Fruit fly (Drosophila melanogaster) whole organism, embryonic: Measurements from ENCODE around the gene CG34303.
A peak's percentile ranks its signal among the peaks of the same experiment; 100 is the strongest.

ENCODE experiments used
- Atf-2 ChIP-seq: fragments of 200-800 bp; sonication (Bioruptor generic); optimal IDR thresholded peaks from 2 replicates; lab custom pipeline; 2016; ENCODE audit warnings: missing biosample characterization, missing genetic modification characterization
- Blimp-1 ChIP-seq: fragments of 200-800 bp; sonication (Bioruptor generic); optimal IDR thresholded peaks from 3 replicates; lab custom pipeline; 2018; ENCODE audit warnings: missing biosample characterization, missing genetic modification characterization, mild to moderate bottlenecking, moderate library complexity, missing genetic modification reagents
- CG10543 ChIP-seq: fragments of 200-800 bp; sonication (Bioruptor generic); optimal IDR thresholded peaks from 3 replicates; lab custom pipeline; 2017; ENCODE audit warnings: missing biosample characterization, mild to moderate bottlenecking, missing genetic modification characterization, moderate library complexity
- CG11723 ChIP-seq: fragments of 200-800 bp; sonication (Bioruptor generic); optimal IDR thresholded peaks from 2 replicates; lab custom pipeline; 2017; ENCODE audit warnings: missing biosample characterization, mild to moderate bottlenecking, missing genetic modification characterization
- CG12071 ChIP-seq: fragments of 200-800 bp; sonication (Bioruptor generic); optimal IDR thresholded peaks from 3 replicates; lab custom pipeline; 2018; ENCODE audit warnings: missing biosample characterization, mild to moderate bottlenecking, missing genetic modification characterization
- CG12236 ChIP-seq: fragments of 200-800 bp; sonication (Bioruptor generic); optimal IDR thresholded peaks from 2 replicates; lab custom pipeline; 2016; ENCODE audit warnings: missing biosample characterization, missing genetic modification characterization
- CG13287 ChIP-seq: fragments of 200-800 bp; sonication (Bioruptor generic); IDR thresholded peaks from 2 replicates; pipeline ENCODE4 v1.3.6; 2022; ENCODE audit warnings: missing biosample characterization, missing genetic modification characterization; ENCODE audit not compliant: partially characterized antibody
- CG13894 ChIP-seq: fragments of 200-800 bp; sonication (Bioruptor generic); optimal IDR thresholded peaks from 3 replicates; lab custom pipeline; 2018; ENCODE audit warnings: missing biosample characterization, mild to moderate bottlenecking, missing genetic modification characterization, moderate library complexity
- CG2202 ChIP-seq: fragments of 200-800 bp; sonication (Bioruptor generic); optimal IDR thresholded peaks from 2 replicates; lab custom pipeline; 2018; ENCODE audit warnings: missing biosample characterization, mild to moderate bottlenecking, missing genetic modification characterization
- CG4730 ChIP-seq: fragments of 200-800 bp; sonication (Bioruptor generic); IDR thresholded peaks from 2 replicates; pipeline ENCODE4 v1.3.6; 2022; ENCODE audit warnings: missing biosample characterization, missing genetic modification characterization
- CG6813 ChIP-seq: fragments of 200-800 bp; sonication (Bioruptor generic); optimal IDR thresholded peaks from 2 replicates; lab custom pipeline; 2017; ENCODE audit warnings: missing biosample characterization, missing genetic modification characterization, mild to moderate bottlenecking, moderate library complexity, missing genetic modification reagents
- CG7928 ChIP-seq: fragments of 200-800 bp; sonication (Bioruptor generic); optimal IDR thresholded peaks from 2 replicates; lab custom pipeline; 2017; ENCODE audit warnings: missing biosample characterization, mild to moderate bottlenecking, missing genetic modification characterization
- CG9727 ChIP-seq: fragments of 200-800 bp; sonication (Bioruptor generic); optimal IDR thresholded peaks from 3 replicates; lab custom pipeline; 2017; ENCODE audit warnings: missing biosample characterization, mild to moderate bottlenecking, missing genetic modification characterization
- Fer1 ChIP-seq: fragments of 200-800 bp; sonication (Bioruptor generic); optimal IDR thresholded peaks from 2 replicates; lab custom pipeline; 2017; ENCODE audit warnings: missing biosample characterization, mild to moderate bottlenecking, missing genetic modification characterization
- Gug ChIP-seq: fragments of 200-800 bp; sonication (Bioruptor generic); IDR thresholded peaks from 4 replicates; pipeline ENCODE4 v1.3.6; 2022; ENCODE audit warnings: missing biosample characterization, missing genetic modification characterization
- H15 ChIP-seq: fragments of 200-800 bp; sonication (Bioruptor generic); IDR thresholded peaks from 3 replicates; pipeline ENCODE4 v1.3.6; 2022; ENCODE audit warnings: missing biosample characterization, missing genetic modification characterization
- HLH4C ChIP-seq: fragments of 200-800 bp; sonication (Bioruptor generic); IDR thresholded peaks from 3 replicates; pipeline ENCODE4 v1.3.6; 2022; ENCODE audit warnings: missing biosample characterization, missing genetic modification characterization; ENCODE audit not compliant: partially characterized antibody
- Jarid2 ChIP-seq: fragments of 200-800 bp; sonication (Bioruptor generic); optimal IDR thresholded peaks from 3 replicates; lab custom pipeline; 2017; ENCODE audit warnings: mild to moderate bottlenecking, missing biosample characterization, missing genetic modification reagents, missing genetic modification characterization
- Kr ChIP-seq: fragments of 200-800 bp; sonication (Bioruptor generic); optimal IDR thresholded peaks from 2 replicates; lab custom pipeline; 2017; ENCODE audit warnings: missing biosample characterization, mild to moderate bottlenecking, missing genetic modification characterization
- Myb ChIP-seq: fragments of 200-800 bp; sonication (Bioruptor generic); optimal IDR thresholded peaks from 2 replicates; lab custom pipeline; 2016; ENCODE audit warnings: missing biosample characterization, missing genetic modification characterization
- NFAT ChIP-seq: fragments of 200-800 bp; sonication (Bioruptor generic); IDR thresholded peaks from 2 replicates; pipeline ENCODE4 v1.3.6; 2022; ENCODE audit warnings: missing biosample characterization, missing genetic modification characterization
- Nf-YB ChIP-seq: fragments of 200-800 bp; sonication (Bioruptor generic); optimal IDR thresholded peaks from 3 replicates; lab custom pipeline; 2019; ENCODE audit warnings: missing biosample characterization, mild to moderate bottlenecking, missing genetic modification characterization, moderate library complexity
- NfI ChIP-seq: fragments of 200-800 bp; sonication (Bioruptor generic); optimal IDR thresholded peaks from 3 replicates; lab custom pipeline; 2018; ENCODE audit warnings: missing biosample characterization, mild to moderate bottlenecking, missing genetic modification characterization, moderate library complexity
- Oli ChIP-seq: fragments of 200-800 bp; sonication (Bioruptor generic); optimal IDR thresholded peaks from 2 replicates; lab custom pipeline; 2018; ENCODE audit warnings: missing biosample characterization, mild to moderate bottlenecking, missing genetic modification characterization, moderate library complexity
- PHDP ChIP-seq: fragments of 200-800 bp; sonication (Bioruptor generic); optimal IDR thresholded peaks from 3 replicates; lab custom pipeline; 2018; ENCODE audit warnings: missing biosample characterization, mild to moderate bottlenecking, missing genetic modification characterization, moderate library complexity
- Trl ChIP-seq, 3 experiments: fragments of >200 bp in 2 of 3; fragments of 200-800 bp in 1 of 3; sonication (Bioruptor generic) in 1 of 3; optimal IDR thresholded peaks; 2 replicates in 1 of 3; 3 replicates in 2 of 3; lab custom pipeline; 2016 to 2017; ENCODE audit warnings: missing biosample characterization in 1 of 3, missing genetic modification characterization in 1 of 3
- Vsx1 ChIP-seq: fragments of 200-800 bp; sonication (Bioruptor generic); optimal IDR thresholded peaks from 2 replicates; lab custom pipeline; 2017; ENCODE audit warnings: missing biosample characterization, mild to moderate bottlenecking, missing genetic modification characterization, missing genetic modification reagents
- aop ChIP-seq: fragments of 200-800 bp; sonication (Bioruptor generic); IDR thresholded peaks from 2 replicates; pipeline ENCODE4 v1.3.6; 2022; ENCODE audit warnings: missing biosample characterization, missing genetic modification characterization
- bcd ChIP-seq: fragments of 200-800 bp; sonication (Bioruptor generic); optimal IDR thresholded peaks from 2 replicates; lab custom pipeline; 2017; ENCODE audit warnings: missing biosample characterization, mild to moderate bottlenecking, missing genetic modification characterization
- cad ChIP-seq: fragments of >200 bp; optimal IDR thresholded peaks from 2 replicates; lab custom pipeline; 2017; ENCODE audit warnings: missing biosample characterization, missing genetic modification characterization
- caup ChIP-seq: fragments of 200-800 bp; sonication (Bioruptor generic); optimal IDR thresholded peaks from 3 replicates; lab custom pipeline; 2017; ENCODE audit warnings: missing biosample characterization, mild to moderate bottlenecking, missing genetic modification characterization, moderate library complexity; ENCODE audit not compliant: severe bottlenecking
- cg ChIP-seq: fragments of 200-800 bp; sonication (Bioruptor generic); optimal IDR thresholded peaks from 3 replicates; lab custom pipeline; 2019; ENCODE audit warnings: missing biosample characterization, mild to moderate bottlenecking, missing genetic modification characterization, moderate library complexity
- chinmo ChIP-seq: fragments of 200-800 bp; sonication (Bioruptor generic); IDR thresholded peaks from 4 replicates; pipeline ENCODE4 v1.3.6; 2022; ENCODE audit warnings: missing biosample characterization, missing genetic modification characterization; ENCODE audit not compliant: partially characterized antibody
- ftz-f1 ChIP-seq: fragments of 200-800 bp; sonication (Bioruptor generic); optimal IDR thresholded peaks from 2 replicates; lab custom pipeline; 2016; ENCODE audit warnings: missing biosample characterization, missing genetic modification characterization
- hkb ChIP-seq, 2 experiments: fragments of 200-800 bp in 1 of 2; fragments of >200 bp in 1 of 2; sonication (Bioruptor generic) in 1 of 2; IDR thresholded peaks in 1 of 2; optimal IDR thresholded peaks in 1 of 2; 2 replicates each; pipeline versions ENCODE4 v1.3.6 to Lab custom; 2017 to 2022; ENCODE audit warnings: missing biosample characterization in 1 of 2, missing genetic modification characterization in 1 of 2
- jing ChIP-seq: fragments of 200-800 bp; sonication (Bioruptor generic); optimal IDR thresholded peaks from 2 replicates; lab custom pipeline; 2018; ENCODE audit warnings: missing biosample characterization, mild to moderate bottlenecking, missing genetic modification characterization
- knrl ChIP-seq: fragments of 200-800 bp; sonication (Bioruptor generic); IDR thresholded peaks from 3 replicates; pipeline ENCODE4 v1.3.6; 2022; ENCODE audit warnings: missing biosample characterization, missing genetic modification characterization; ENCODE audit not compliant: partially characterized antibody
- luna ChIP-seq: fragments of 200-800 bp; sonication (Bioruptor generic); optimal IDR thresholded peaks from 2 replicates; lab custom pipeline; 2016; ENCODE audit warnings: missing biosample characterization, missing genetic modification characterization
- nerfin-2 ChIP-seq: fragments of 200-800 bp; sonication (Bioruptor generic); IDR thresholded peaks from 2 replicates; pipeline ENCODE4 v1.3.6; 2022; ENCODE audit warnings: missing biosample characterization, missing genetic modification characterization; ENCODE audit not compliant: partially characterized antibody
- oc ChIP-seq: fragments of 200-800 bp; sonication (Bioruptor generic); optimal IDR thresholded peaks from 2 replicates; lab custom pipeline; 2018; ENCODE audit warnings: missing biosample characterization, mild to moderate bottlenecking, missing genetic modification characterization, moderate library complexity
- pb ChIP-seq: fragments of 200-800 bp; sonication (Bioruptor generic); optimal IDR thresholded peaks from 3 replicates; lab custom pipeline; 2016; ENCODE audit warnings: missing biosample characterization, missing genetic modification characterization
- sisA ChIP-seq: fragments of 200-800 bp; sonication (Bioruptor generic); IDR thresholded peaks from 2 replicates; pipeline ENCODE4 v1.3.6; 2022; ENCODE audit warnings: missing biosample characterization, missing genetic modification characterization
- stc ChIP-seq: fragments of 200-800 bp; sonication (Bioruptor generic); IDR thresholded peaks from 2 replicates; pipeline ENCODE4 v1.3.6; 2022; ENCODE audit warnings: missing biosample characterization, missing genetic modification characterization
- unc-4 ChIP-seq: fragments of 200-800 bp; sonication (Bioruptor generic); IDR thresholded peaks from 2 replicates; pipeline ENCODE4 v1.3.6; 2022; ENCODE audit warnings: missing biosample characterization, missing genetic modification characterization; ENCODE audit not compliant: partially characterized antibody
- wek ChIP-seq: fragments of 200-800 bp; sonication (Bioruptor generic); optimal IDR thresholded peaks from 3 replicates; lab custom pipeline; 2018; ENCODE audit warnings: missing biosample characterization, mild to moderate bottlenecking, missing genetic modification characterization, moderate library complexity
- zfh1 ChIP-seq: fragments of 200-800 bp; sonication (Bioruptor generic); IDR thresholded peaks from 3 replicates; pipeline ENCODE4 v1.3.6; 2022; ENCODE audit warnings: missing biosample characterization, missing genetic modification characterization

The CG34303 gene

dm6 chr3R:10144103-10144998, 7.3 kb downstream of the CG34303 start, which contains the start of the genes TAF1B and Invadolysin (continued):
- peak; percentile 94 for TF ChIP-seq knrl (GFP tag; lab: Robert Waterston, UW)
- peak; percentile 85 for TF ChIP-seq cg (GFP tag; lab: Kevin White, UChicago)
- peak; percentile 15 for TF ChIP-seq oc (tag; lab: Kevin White, UChicago)
- TF ChIP-seq NFAT: peak; percentile 75
- no peak for TF ChIP-seq Vsx1 (GFP tag; lab: Kevin White, UChicago)
- TF ChIP-seq CG11723 (GFP tag; lab: Kevin White, UChicago): no peak
- no peak for TF ChIP-seq CG4730 (GFP tag; lab: Robert Waterston, UW)
- no peak for TF ChIP-seq pb (GFP tag; lab: Kevin White, UChicago)
- no peak for TF ChIP-seq hkb (optimal IDR thresholded peaks at IDR 0.05; lab: Kevin White, UChicago)
- peak; percentile 45 for TF ChIP-seq hkb (GFP tag; IDR thresholded peaks at IDR 0.05; lab: Robert Waterston, UW)
- peak; percentile 29 for TF ChIP-seq PHDP (tag; lab: Kevin White, UChicago)
- TF ChIP-seq CG6813: peak; percentile 8
- no peak for TF ChIP-seq CG12236
- peak; percentile 95 for TF ChIP-seq unc-4
- peak; percentile 54 for TF ChIP-seq sisA (GFP tag; lab: Robert Waterston, UW)
- TF ChIP-seq CG7928 (GFP tag; lab: Kevin White, UChicago): peak; percentile 17
- TF ChIP-seq Atf-2: no peak
- TF ChIP-seq ftz-f1 (GFP tag; lab: Kevin White, UChicago): peak; percentile 68
- peak; percentile 42 for TF ChIP-seq Fer1
- TF ChIP-seq CG2202 (tag; lab: Kevin White, UChicago): no peak
- TF ChIP-seq caup: peak; percentile 38
- TF ChIP-seq bcd (GFP tag; lab: Kevin White, UChicago): peak; percentile 14
- peak; percentile 65 for TF ChIP-seq CG9727 (GFP tag; lab: Kevin White, UChicago)
- no peak for TF ChIP-seq cad (GFP tag; lab: Kevin White, UChicago)
- TF ChIP-seq wek: peak; percentile 35
- peak; percentile 87 for TF ChIP-seq HLH4C
- peak; percentile 28 for TF ChIP-seq Oli (tag; lab: Kevin White, UChicago)
- TF ChIP-seq NfI (GFP tag; lab: Kevin White, UChicago): peak; percentile 22
- no peak for TF ChIP-seq aop (GFP tag; lab: Robert Waterston, UW)
- no peak for TF ChIP-seq luna (GFP tag; lab: Kevin White, UChicago)
- TF ChIP-seq Jarid2 (GFP tag; lab: Kevin White, UChicago): peak; percentile 94
- TF ChIP-seq stc (GFP tag; lab: Robert Waterston, UW): no peak; the same call in 1 of the 2 replicates
- TF ChIP-seq zfh1 (GFP tag; lab: Robert Waterston, UW): peak; percentile 45; the same call in 1 of the 3 replicates
- TF ChIP-seq Kr (GFP tag; lab: Kevin White, UChicago): peak; percentile 48
- TF ChIP-seq Trl (optimal IDR thresholded peaks at IDR 0.05; lab: Kevin White, UChicago): no peak
- no peak for TF ChIP-seq Trl (GFP tag; optimal IDR thresholded peaks at IDR 0.05; lab: Kevin White, UChicago)
- peak; percentile 59 for TF ChIP-seq CG10543 (GFP tag; lab: Kevin White, UChicago)
- peak; percentile 62; the same call in 1 of the 4 replicates for TF ChIP-seq Gug (GFP tag; lab: Robert Waterston, UW)
- TF ChIP-seq jing (GFP tag; lab: Kevin White, UChicago): no peak
- peak; percentile 25; the same call in 1 of the 3 replicates for TF ChIP-seq H15 (GFP tag; lab: Robert Waterston, UW)
- peak; percentile 36 for TF ChIP-seq Blimp-1 (GFP tag; lab: Kevin White, UChicago)
- TF ChIP-seq CG13894 (tag; lab: Kevin White, UChicago): peak; percentile 77
- peak; percentile 51 for TF ChIP-seq CG12071 (GFP tag; lab: Kevin White, UChicago)
- TF ChIP-seq Nf-YB (GFP tag; lab: Kevin White, UChicago): peak; percentile 19
- TF ChIP-seq CG13287 (GFP tag; lab: Robert Waterston, UW): peak; percentile 96
- TF ChIP-seq nerfin-2 (GFP tag; lab: Robert Waterston, UW): peak; percentile 53
- TF ChIP-seq Myb: peak; percentile 86
- TF ChIP-seq chinmo: peak; percentile 92; the same call in 3 of the 4 replicates
